Worm (Caenorhabditis elegans): ENCODE results near the gene Y46G5A.18.

The Y46G5A.18 gene

DNA sequence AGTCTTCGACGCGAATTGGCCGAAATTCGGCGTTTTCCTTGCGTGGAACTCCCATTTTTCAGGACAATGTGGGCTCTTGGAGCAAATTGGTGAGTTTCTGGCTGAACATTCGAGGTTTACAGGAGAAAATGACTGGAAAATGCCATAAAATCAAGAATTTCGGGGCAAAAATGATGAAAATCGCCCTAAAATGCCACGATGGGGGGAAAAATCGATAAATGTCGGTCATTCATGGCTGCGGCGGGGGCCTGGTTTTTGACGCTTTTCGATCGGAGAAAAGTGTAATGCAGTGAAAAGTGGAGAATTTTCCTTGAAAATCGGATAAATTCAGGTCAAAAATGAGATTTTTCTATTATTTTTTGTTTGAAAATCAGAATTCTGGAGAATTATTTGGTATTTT is at the start of gene Y46G5A.18, which contains the start of gene Y46G5A.47:
Gene Y46G5A.18 (minus strand): TSS at position 101 of the 400 bp plus-strand sequence.
Gene Y46G5A.47 (minus strand): TSS at position 146 of the 400 bp plus-strand sequence.
- no peak for TF ChIP-seq ZK546.5 (tag; optimal IDR thresholded peaks at IDR 0.05)
- TF ChIP-seq nhr-77 (tag; optimal IDR thresholded peaks at IDR 0.05): no peak
- TF ChIP-seq zag-1 (tag; optimal IDR thresholded peaks at IDR 0.05): no peak
- TF ChIP-seq eor-1 (tag; optimal IDR thresholded peaks at IDR 0.05): no peak
- no peak for TF ChIP-seq skn-1 (tag; optimal IDR thresholded peaks at IDR 0.05)
- TF ChIP-seq sea-2 (GFP tag; optimal IDR thresholded peaks at IDR 0.05): no peak
- no peak for TF ChIP-seq fkh-10 (GFP tag; optimal IDR thresholded peaks at IDR 0.05)
- TF ChIP-seq pqm-1 (tag; optimal IDR thresholded peaks at IDR 0.05): no peak
- TF ChIP-seq elt-1 (tag; optimal IDR thresholded peaks at IDR 0.05): no peak
- no peak for TF ChIP-seq nhr-23 (tag; optimal IDR thresholded peaks at IDR 0.05)
- TF ChIP-seq nhr-67 (tag; optimal IDR thresholded peaks at IDR 0.05): no peak

DNA sequence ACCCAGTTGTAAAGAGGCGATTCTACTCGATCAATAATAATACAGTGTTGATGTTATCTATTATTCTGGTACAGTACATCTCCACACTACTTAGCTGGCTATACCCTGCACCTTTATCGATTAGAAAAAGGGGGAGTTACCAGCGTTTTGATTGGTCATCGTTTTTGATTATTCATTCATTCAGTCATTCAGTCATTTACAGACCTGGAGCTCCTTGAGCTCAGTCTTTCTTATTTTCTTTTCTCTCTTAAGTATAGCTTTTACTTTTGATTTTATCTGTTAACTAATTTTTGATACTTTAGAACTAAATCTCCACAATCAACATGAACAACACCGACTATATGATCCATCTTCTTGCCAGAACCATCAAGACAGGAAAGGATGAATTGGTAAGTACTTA is 45.1 kb upstream of the Y46G5A.18 start, which contains the start of gene Y46G5A.28:
Gene Y46G5A.28 (plus strand): TSS at position 301 of the 400 bp plus-strand sequence.
- TF ChIP-seq tbx-2 (tag; optimal IDR thresholded peaks at IDR 0.05): no peak
- no peak for TF ChIP-seq elt-2 (tag; optimal IDR thresholded peaks at IDR 0.05)

DNA sequence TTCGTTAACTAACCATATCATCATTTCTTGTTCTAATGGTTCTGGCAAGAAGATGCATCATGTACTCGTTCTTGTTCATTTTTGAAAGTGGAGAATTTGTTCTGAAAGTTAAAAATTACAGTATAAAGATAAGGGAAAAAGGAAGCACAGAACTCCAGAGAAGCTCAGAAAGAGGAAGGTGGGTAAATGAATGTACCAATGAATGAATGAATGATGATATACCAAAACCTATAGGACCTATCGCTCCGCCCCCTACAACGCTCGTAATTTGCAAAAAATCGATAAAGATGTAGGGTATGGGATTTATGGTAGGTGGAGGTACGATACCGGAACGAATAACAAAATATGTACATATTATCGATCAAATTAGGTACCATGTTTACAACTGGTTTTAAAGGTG is 42.7 kb upstream of the Y46G5A.18 start, which contains the start of gene pes-10:
Gene pes-10 (minus strand): TSS at position 101 of the 400 bp plus-strand sequence.
- no peak for TF ChIP-seq pha-4 (tag; optimal IDR thresholded peaks at IDR 0.05)
- TF ChIP-seq nhr-67 (tag; optimal IDR thresholded peaks at IDR 0.05): no peak
- TF ChIP-seq nhr-12 (tag; optimal IDR thresholded peaks at IDR 0.05): no peak
- no peak for TF ChIP-seq sea-2 (GFP tag; optimal IDR thresholded peaks at IDR 0.05)
- TF ChIP-seq nhr-11 (tag; optimal IDR thresholded peaks at IDR 0.05): no peak
- no peak for TF ChIP-seq daf-12 (tag; optimal IDR thresholded peaks at IDR 0.05)
- TF ChIP-seq hmg-11 (tag; optimal IDR thresholded peaks at IDR 0.05): no peak
- TF ChIP-seq fkh-10 (GFP tag; optimal IDR thresholded peaks at IDR 0.05): no peak
- no peak for TF ChIP-seq nhr-25 (tag; optimal IDR thresholded peaks at IDR 0.05)
- TF ChIP-seq nhr-28 (tag; optimal IDR thresholded peaks at IDR 0.05): no peak
- TF ChIP-seq nfya-1 (tag; optimal IDR thresholded peaks at IDR 0.05; ENCODE audit: insufficient read depth): no peak

DNA sequence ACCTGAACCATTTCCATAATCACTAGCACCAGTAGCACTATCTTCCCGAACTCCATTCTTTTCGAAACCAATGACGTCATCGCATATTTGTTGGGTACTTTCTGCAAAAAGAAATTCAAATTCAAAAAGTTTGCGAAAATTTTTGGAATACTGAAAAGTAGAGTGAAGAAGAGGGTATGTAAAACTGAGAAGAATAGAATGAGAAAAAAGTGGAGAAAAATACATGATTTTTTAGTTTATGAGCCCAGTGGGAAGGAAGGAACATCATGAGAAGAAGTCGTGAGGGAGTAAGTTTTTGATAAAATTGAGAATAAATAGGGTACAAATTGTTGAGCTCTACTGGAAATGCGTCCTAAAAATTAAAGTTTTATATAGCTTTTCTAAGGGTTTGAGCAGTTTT is 35.0 kb upstream of the Y46G5A.18 start, which contains the start of gene lgc-35:
Gene lgc-35 (minus strand): TSS at position 101 of the 400 bp plus-strand sequence.
- TF ChIP-seq nhr-237 (tag; optimal IDR thresholded peaks at IDR 0.05) (no peak), R02D3.7 (tag; optimal IDR thresholded peaks at IDR 0.05) (no peak), elt-1 (tag; optimal IDR thresholded peaks at IDR 0.05) (no peak)

DNA sequence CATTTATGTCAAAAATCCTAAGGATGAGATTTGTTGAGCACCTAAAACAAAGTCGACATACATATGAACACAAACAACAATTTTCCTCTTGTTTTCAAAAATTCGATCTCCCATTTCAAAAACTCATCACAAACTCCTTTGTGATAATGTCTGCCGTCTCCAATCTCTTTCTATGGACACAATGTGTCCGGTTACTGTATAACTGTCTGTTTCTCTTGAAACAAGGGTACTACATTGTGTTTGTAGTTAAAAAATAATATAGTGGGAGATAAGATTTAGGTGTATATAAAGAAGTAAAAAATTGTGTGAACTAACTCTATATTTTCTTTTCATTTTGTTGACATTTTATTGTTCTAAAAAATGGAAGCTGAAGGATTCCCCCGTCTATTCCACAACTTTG is 25.3 kb upstream of the Y46G5A.18 start, which contains the start of gene bcmo-1:
Gene bcmo-1 (plus strand): TSS at position 330 of the 400 bp plus-strand sequence.
- no peak for TF ChIP-seq mml-1 (tag; optimal IDR thresholded peaks at IDR 0.05)

DNA sequence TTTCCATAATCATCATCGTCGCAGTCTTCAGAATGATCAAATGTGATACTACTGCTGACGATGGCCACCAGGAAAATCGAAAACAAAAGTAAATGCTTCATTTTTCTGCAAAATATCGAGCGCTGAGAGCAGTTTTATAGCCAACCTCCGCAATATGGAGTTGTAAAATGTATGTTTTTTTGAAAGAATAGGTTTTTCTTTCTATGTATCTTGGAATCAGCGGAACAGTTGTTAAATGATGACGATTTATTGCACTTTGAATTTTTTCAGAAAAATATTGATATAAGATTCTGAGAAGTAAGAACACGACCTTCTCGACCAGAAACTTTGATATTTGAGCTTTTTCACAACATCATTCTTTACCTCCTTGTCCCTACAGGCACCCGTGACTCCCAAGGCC is 23.8 kb upstream of the Y46G5A.18 start, which contains the start of gene Y46G5A.23:
Gene Y46G5A.23 (minus strand): TSS at position 101 of the 400 bp plus-strand sequence.
- TF ChIP-seq elt-1 (tag; optimal IDR thresholded peaks at IDR 0.05) (no peak), elt-3 (tag; optimal IDR thresholded peaks at IDR 0.05) (no peak), ceh-9 (tag; optimal IDR thresholded peaks at IDR 0.05) (no peak), mdl-1 (tag; optimal IDR thresholded peaks at IDR 0.05) (no peak), hmg-11 (tag; optimal IDR thresholded peaks at IDR 0.05) (no peak), lin-15B (tag; optimal IDR thresholded peaks at IDR 0.05) (no peak), elt-2 (tag; optimal IDR thresholded peaks at IDR 0.05) (no peak), mml-1 (tag; optimal IDR thresholded peaks at IDR 0.05) (no peak), ceh-82 (tag; optimal IDR thresholded peaks at IDR 0.05) (no peak), lin-39 (tag; optimal IDR thresholded peaks at IDR 0.05) (no peak), daf-12 (tag; optimal IDR thresholded peaks at IDR 0.05) (no peak), nhr-12 (tag; optimal IDR thresholded peaks at IDR 0.05) (no peak), snpc-4 (tag; optimal IDR thresholded peaks at IDR 0.05) (no peak), eor-1 (tag; optimal IDR thresholded peaks at IDR 0.05) (no peak), ceh-28 (tag; optimal IDR thresholded peaks at IDR 0.05) (no peak), skn-1 (tag; optimal IDR thresholded peaks at IDR 0.05) (no peak), nhr-77 (tag; optimal IDR thresholded peaks at IDR 0.05) (no peak), nhr-67 (tag; optimal IDR thresholded peaks at IDR 0.05) (no peak)
